Worm (Caenorhabditis elegans) whole organism, L4 larva: ENCODE results near the gene T09F5.20.

Experiments
- aly-2 ChIP-seq: sonication (generic microtip); optimal IDR thresholded peaks from 2 replicates; lab custom pipeline; 2018; ENCODE audit warnings: missing biosample characterization, missing genetic modification characterization
- ceh-82 ChIP-seq: sonication (generic microtip); optimal IDR thresholded peaks from 2 replicates; lab custom pipeline; 2017; ENCODE audit warnings: missing biosample characterization, missing genetic modification characterization
- daf-12 ChIP-seq: fragments of 150-350 bp; optimal IDR thresholded peaks from 2 replicates; lab custom pipeline; 2014; ENCODE audit warnings: missing biosample characterization, missing genetic modification reagents, missing genetic modification characterization
- lsy-2 ChIP-seq, 2 experiments: fragments of 150-350 bp in 1 of 2; sonication (generic microtip) in 1 of 2; optimal IDR thresholded peaks; 2 replicates each; lab custom pipeline; 2014 to 2017; ENCODE audit warnings: missing biosample characterization in 2 of 2, missing genetic modification characterization in 2 of 2
- madf-9 ChIP-seq: fragments of 200-800 bp; sonication (Bioruptor generic); conservative IDR thresholded peaks from 2 replicates; pipeline ENCODE4 v1.3.6; 2022; ENCODE audit warnings: missing genetic modification reagents, missing genetic modification characterization, missing compliant biosample characterization
- nhr-237 ChIP-seq: sonication (generic microtip); optimal IDR thresholded peaks from 2 replicates; lab custom pipeline; 2017; ENCODE audit warnings: missing biosample characterization, missing genetic modification characterization
- nhr-25 ChIP-seq: sonication (generic microtip); optimal IDR thresholded peaks from 2 replicates; lab custom pipeline; 2017; ENCODE audit warnings: missing genetic modification characterization, mild to moderate bottlenecking, missing compliant biosample characterization, antibody characterized with exemption, moderate library complexity, borderline replicate concordance; ENCODE audit not compliant: insufficient read depth
- vab-7 ChIP-seq: fragments of 200-800 bp; sonication (Bioruptor generic); IDR thresholded peaks from 2 replicates; pipeline ENCODE4 v1.3.6; 2022; ENCODE audit warnings: missing genetic modification reagents, missing genetic modification characterization, missing compliant biosample characterization
- zag-1 ChIP-seq: fragments of 150-350 bp; optimal IDR thresholded peaks from 2 replicates; lab custom pipeline; 2014; ENCODE audit warnings: missing biosample characterization, missing genetic modification characterization
- ztf-11 ChIP-seq: fragments of 150-350 bp; optimal IDR thresholded peaks from 2 replicates; lab custom pipeline; 2014; ENCODE audit warnings: missing biosample characterization, missing genetic modification characterization

ce11 chrV:15162697-15163096, 15.0 kb upstream of the T09F5.20 start, which contains the start of gene srz-11:
- TF ChIP-seq nhr-237 (tag; lab: Kevin White, UChicago): no peak
- TF ChIP-seq zag-1 (tag; lab: Kevin White, UChicago): no peak
- TF ChIP-seq daf-12: no peak
- no peak for TF ChIP-seq lsy-2 (tag; optimal IDR thresholded peaks at IDR 0.05; lab: Kevin White, UChicago)
- TF ChIP-seq ceh-82 (tag; lab: Kevin White, UChicago): no peak
- no peak for TF ChIP-seq vab-7 (GFP tag; lab: Robert Waterston, UW)
- no peak for TF ChIP-seq madf-9 (GFP tag; lab: Robert Waterston, UW)
- no peak for TF ChIP-seq ztf-11 (tag; lab: Kevin White, UChicago)
- TF ChIP-seq aly-2 (tag; lab: Kevin White, UChicago): no peak
- no peak for TF ChIP-seq nhr-25 (tag; lab: Kevin White, UChicago)
